Worm (Caenorhabditis elegans) whole organism, early embryonic: ENCODE results near the gene C06H5.12.

Source experiments
- F13C5.2 ChIP-seq: sonication (generic microtip); optimal IDR thresholded peaks from 2 replicates; lab custom pipeline; 2017; ENCODE audit warnings: mild to moderate bottlenecking, missing genetic modification characterization, inconsistent platforms, missing compliant biosample characterization
- ama-1 ChIP-seq: fragments of 150-350 bp; optimal IDR thresholded peaks from 2 replicates; lab custom pipeline; 2014
- ceh-13 ChIP-seq: fragments of 200-800 bp; sonication (Bioruptor generic); optimal IDR thresholded peaks from 2 replicates; lab custom pipeline; 2018; ENCODE audit warnings: mild to moderate bottlenecking, missing genetic modification characterization, missing compliant biosample characterization
- ets-7 ChIP-seq: sonication (generic microtip); optimal IDR thresholded peaks from 2 replicates; lab custom pipeline; 2016; ENCODE audit warnings: missing genotype, missing genetic modification characterization, missing compliant biosample characterization
- flt-1 ChIP-seq: fragments of 200-800 bp; sonication (Bioruptor generic); IDR thresholded peaks from 2 replicates; pipeline ENCODE4 v1.3.6; 2022; ENCODE audit warnings: missing genetic modification characterization, missing compliant biosample characterization
- sea-1 ChIP-seq: fragments of 200-800 bp; sonication (Bioruptor generic); conservative IDR thresholded peaks from 2 replicates; pipeline ENCODE4 v1.3.6; 2022; ENCODE audit warnings: missing genetic modification characterization, missing compliant biosample characterization

DNA sequence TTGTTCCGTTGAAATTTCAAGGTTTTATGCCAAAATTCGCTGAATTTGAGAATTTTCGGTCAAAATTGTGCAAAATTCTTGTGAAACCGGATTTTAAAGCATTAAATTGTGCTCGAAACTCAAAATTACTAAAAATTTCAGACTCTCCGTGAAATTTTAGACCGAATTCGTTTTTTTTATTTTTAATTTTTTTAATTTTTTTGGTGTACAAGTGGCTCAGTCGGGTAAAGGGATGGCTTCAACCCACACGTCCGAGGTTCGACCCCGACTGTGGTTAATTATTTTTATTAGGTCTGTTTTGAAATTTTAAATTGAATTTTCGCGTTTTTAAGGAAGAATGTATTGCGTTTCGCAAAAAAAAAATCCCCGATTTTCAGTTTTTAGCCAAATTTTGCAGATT lies 44.4 kb downstream of the C06H5.12 start:
- TF ChIP-seq ama-1 (lab: Kevin White, UChicago) (no peak), sea-1 (GFP tag; lab: Robert Waterston, UW) (no peak), ceh-13 (GFP tag; lab: Kevin White, UChicago) (no peak), ets-7 (tag; lab: Kevin White, UChicago) (no peak), F13C5.2 (tag; lab: Kevin White, UChicago) (no peak), flt-1 (GFP tag; lab: Robert Waterston, UW) (no peak)
